Worm (Caenorhabditis elegans): ENCODE data around the gene srg-65.
A peak's percentile ranks its signal among the peaks of the same experiment; 100 is the strongest.

Gene srg-65

DNA sequence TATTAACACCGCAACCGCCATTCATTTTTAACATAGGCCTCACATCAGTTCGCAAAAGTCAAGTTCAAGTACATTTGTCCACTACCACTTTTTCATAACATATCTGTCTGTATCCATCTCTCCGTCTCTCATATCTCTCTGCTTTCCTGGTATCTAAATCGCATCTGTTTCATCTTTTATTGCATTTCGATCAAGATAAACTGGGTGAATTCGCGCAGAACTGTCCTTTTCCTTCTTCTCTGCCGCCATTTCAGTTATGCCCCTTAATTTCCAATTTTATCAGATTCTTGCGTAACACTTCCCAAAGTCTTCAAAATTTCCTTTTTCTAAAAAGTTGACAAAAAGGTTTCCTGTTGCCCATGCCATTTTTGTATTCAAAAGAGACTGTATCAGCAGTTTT lies 38.5 kb upstream of the srg-65 start (continued):
- TF ChIP-seq elt-2 (tag; optimal IDR thresholded peaks at IDR 0.05), result no peak

DNA sequence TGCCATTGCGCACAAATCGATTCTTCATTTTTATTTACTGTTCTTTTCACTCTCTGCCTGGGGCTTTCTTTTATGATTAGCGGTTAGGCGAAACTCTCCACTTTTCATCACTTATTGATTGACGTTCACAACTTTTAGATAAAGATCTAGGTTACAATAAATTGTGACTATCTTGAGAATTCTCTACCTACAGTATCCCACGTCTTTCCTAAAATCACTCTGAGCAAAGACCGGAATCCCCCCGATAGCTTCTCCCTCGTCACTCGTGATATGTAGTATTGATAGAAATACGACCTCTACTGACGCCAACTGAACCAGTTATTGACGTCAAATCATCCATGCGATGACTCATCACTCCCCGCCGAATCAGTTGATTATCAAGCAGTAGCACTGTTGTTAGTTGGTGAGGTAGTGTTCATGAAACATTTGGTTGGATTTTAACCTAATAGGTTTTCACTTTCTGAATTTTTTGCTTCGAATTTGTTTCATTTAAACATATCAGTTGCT lies 37.0 kb upstream of the srg-65 start, which contains the start of gene hir-1:
Gene hir-1 (plus strand): TSS at position 405 of the 507 bp plus-strand sequence.
- TF ChIP-seq pha-4 (tag; optimal IDR thresholded peaks at IDR 0.05), result peak; percentile 18
- peak; percentile 18 for TF ChIP-seq ceh-28 (tag; optimal IDR thresholded peaks at IDR 0.05)
- TF ChIP-seq nhr-25 (tag; optimal IDR thresholded peaks at IDR 0.05), result peak; percentile 53
- peak; percentile 74 for TF ChIP-seq jun-1 (tag; optimal IDR thresholded peaks at IDR 0.05)
- TF ChIP-seq snpc-4 (tag; optimal IDR thresholded peaks at IDR 0.05), result no peak

DNA sequence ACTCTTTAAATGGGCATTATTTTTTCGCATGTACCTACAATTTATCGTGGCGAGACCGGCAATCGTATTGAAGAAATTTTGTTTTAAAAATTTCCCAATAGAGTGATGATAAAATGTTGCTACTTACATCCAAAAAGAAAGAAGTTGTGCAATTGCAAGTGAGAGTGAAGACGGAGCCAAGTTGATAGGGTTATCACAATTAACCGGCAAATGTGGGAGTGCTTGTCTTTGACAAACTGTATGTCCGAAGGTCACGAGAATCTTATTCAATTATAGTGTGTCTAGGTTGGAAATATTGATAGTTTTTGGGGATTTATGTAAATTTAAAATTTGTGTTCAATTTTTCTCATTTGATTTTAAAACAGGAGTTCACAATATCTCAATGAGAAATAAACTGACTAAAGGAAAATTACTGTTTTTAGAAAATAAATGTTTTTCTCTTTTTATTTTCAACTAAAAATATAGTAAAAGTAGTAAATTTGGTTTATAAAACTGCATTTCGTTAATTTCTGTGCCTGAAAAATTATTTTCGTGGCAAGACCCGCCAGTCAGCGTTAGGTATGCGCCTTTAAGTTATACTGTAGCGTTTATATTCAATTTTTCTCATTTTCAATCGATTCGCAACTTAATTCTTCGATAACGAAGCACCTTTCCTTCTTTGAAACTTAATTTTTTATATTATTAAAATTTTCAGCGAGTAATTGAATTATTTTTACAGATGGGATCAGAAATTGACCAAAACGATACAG lies 29.0 kb upstream of the srg-65 start, which contains the start of the genes hpo-15 and mms-19:
Gene hpo-15 (minus strand): TSS at position 201 of the 749 bp plus-strand sequence.
Gene mms-19 (plus strand): TSS at position 719 of the 749 bp plus-strand sequence.
- TF ChIP-seq R02D3.7 (tag; optimal IDR thresholded peaks at IDR 0.05) (no peak), pha-4 (tag; optimal IDR thresholded peaks at IDR 0.05) (no peak), elt-3 (tag; optimal IDR thresholded peaks at IDR 0.05) (no peak), unc-39 (tag; optimal IDR thresholded peaks at IDR 0.05) (no peak), daf-12 (tag; optimal IDR thresholded peaks at IDR 0.05) (no peak), zag-1 (tag; optimal IDR thresholded peaks at IDR 0.05) (no peak), eor-1 (tag; optimal IDR thresholded peaks at IDR 0.05) (no peak), ceh-82 (tag; optimal IDR thresholded peaks at IDR 0.05) (no peak), ama-1 (optimal IDR thresholded peaks at IDR 0.05) (no peak), elt-2 (tag; optimal IDR thresholded peaks at IDR 0.05) (peak; percentile 60), egl-5 (tag; optimal IDR thresholded peaks at IDR 0.05) (no peak), pqm-1 (tag; optimal IDR thresholded peaks at IDR 0.05) (peak; percentile 23)

DNA sequence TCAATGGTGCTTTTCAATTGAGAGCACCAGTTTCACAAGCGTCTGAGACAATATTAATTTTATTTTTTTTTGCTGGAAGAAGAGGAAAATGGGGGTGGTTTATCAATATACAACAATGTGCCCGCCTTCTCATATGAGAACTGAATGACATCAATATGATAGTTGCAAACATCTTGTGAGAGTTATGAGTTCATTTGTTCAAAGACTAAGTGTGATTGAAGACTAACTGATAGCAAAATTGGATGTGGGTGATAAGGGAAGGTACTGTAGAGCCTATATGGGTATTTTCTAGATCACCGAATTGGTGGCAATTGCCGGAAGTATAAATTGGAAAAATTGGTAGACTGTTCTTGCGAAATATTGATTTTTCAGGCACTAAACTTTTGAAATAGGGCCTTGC lies 27.8 kb upstream of the srg-65 start:
- TF ChIP-seq ceh-28 (tag; optimal IDR thresholded peaks at IDR 0.05), result peak; percentile 4
- no peak for TF ChIP-seq sea-2 (GFP tag; optimal IDR thresholded peaks at IDR 0.05)
- no peak for TF ChIP-seq egl-27 (tag; optimal IDR thresholded peaks at IDR 0.05)
- no peak for TF ChIP-seq fkh-2 (tag; optimal IDR thresholded peaks at IDR 0.05)
- no peak for TF ChIP-seq pha-4 (tag; optimal IDR thresholded peaks at IDR 0.05)
- TF ChIP-seq nhr-12 (tag; optimal IDR thresholded peaks at IDR 0.05), result no peak
- no peak for TF ChIP-seq hmg-11 (tag; optimal IDR thresholded peaks at IDR 0.05)
- no peak for TF ChIP-seq tbx-2 (tag; optimal IDR thresholded peaks at IDR 0.05)
- TF ChIP-seq elt-2 (tag; optimal IDR thresholded peaks at IDR 0.05), result peak; percentile 93
- peak; percentile 58 for TF ChIP-seq jun-1 (tag; optimal IDR thresholded peaks at IDR 0.05)
- no peak for TF ChIP-seq nhr-25 (tag; optimal IDR thresholded peaks at IDR 0.05)
- TF ChIP-seq fos-1 (tag; optimal IDR thresholded peaks at IDR 0.05), result no peak
- peak; percentile 95 for TF ChIP-seq pqm-1 (tag; optimal IDR thresholded peaks at IDR 0.05)

DNA sequence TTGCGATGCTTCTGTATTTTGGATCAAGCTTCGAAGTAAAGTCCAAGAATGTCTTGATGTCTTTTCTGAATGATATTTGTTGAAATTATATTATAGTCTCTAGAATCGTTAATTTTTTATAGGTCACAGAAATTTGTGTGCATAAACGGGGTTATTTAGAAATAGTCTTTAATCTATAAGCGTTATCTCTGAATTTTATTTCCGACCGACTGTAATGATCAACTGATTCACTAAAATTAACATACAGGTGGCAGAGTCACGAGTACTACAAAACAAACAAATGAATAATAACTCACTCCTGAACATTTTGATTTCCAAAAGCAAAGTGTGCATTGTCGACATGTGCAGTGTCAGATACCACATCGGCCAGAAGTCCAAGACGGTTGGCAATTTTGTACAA lies 27.0 kb upstream of the srg-65 start:
- TF ChIP-seq ztf-4 (tag; optimal IDR thresholded peaks at IDR 0.05) (no peak), nhr-25 (tag; optimal IDR thresholded peaks at IDR 0.05) (no peak), elt-2 (tag; optimal IDR thresholded peaks at IDR 0.05) (peak; percentile 64), aly-2 (tag; optimal IDR thresholded peaks at IDR 0.05) (no peak), sea-2 (GFP tag; optimal IDR thresholded peaks at IDR 0.05) (no peak), nhr-11 (tag; optimal IDR thresholded peaks at IDR 0.05) (no peak), fkh-10 (GFP tag; optimal IDR thresholded peaks at IDR 0.05) (no peak), pqm-1 (tag; optimal IDR thresholded peaks at IDR 0.05) (peak; percentile 81), pha-4 (tag; optimal IDR thresholded peaks at IDR 0.05) (peak; percentile 9), ceh-9 (tag; optimal IDR thresholded peaks at IDR 0.05) (no peak), jun-1 (tag; optimal IDR thresholded peaks at IDR 0.05) (peak; percentile 0), ceh-82 (tag; optimal IDR thresholded peaks at IDR 0.05) (no peak)

DNA sequence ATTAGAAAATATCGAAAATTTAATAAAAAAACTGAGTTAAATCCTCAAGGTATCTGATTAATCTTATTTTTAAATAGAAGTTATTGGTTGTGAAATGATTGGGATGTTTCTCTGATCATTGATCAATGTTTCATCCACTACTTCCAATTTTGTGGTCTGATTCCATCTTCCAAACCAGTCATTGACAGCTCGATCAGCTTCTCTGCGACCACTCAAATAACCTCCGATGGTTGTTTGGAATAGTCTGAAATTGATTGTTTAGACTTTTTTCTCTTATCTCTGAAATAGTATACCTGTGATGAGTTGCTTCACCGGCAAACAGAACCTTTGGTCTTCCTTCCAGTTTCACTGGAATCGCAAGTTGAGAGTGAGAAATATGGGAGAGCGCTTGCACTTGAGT lies 25.2 kb upstream of the srg-65 start:
- TF ChIP-seq jun-1 (tag; optimal IDR thresholded peaks at IDR 0.05) (no peak), nhr-25 (tag; optimal IDR thresholded peaks at IDR 0.05) (no peak), R02D3.7 (tag; optimal IDR thresholded peaks at IDR 0.05) (no peak), unc-39 (tag; optimal IDR thresholded peaks at IDR 0.05) (no peak), elt-2 (tag; optimal IDR thresholded peaks at IDR 0.05) (peak; percentile 15), ceh-82 (tag; optimal IDR thresholded peaks at IDR 0.05) (no peak), nhr-237 (tag; optimal IDR thresholded peaks at IDR 0.05) (no peak), ama-1 (optimal IDR thresholded peaks at IDR 0.05) (peak; percentile 47), pqm-1 (tag; optimal IDR thresholded peaks at IDR 0.05) (peak; percentile 3)
